Worm (Caenorhabditis elegans) whole organism, young adult: ENCODE data around the gene gcn-1.

ENCODE experiments used
- C06A6.2 ChIP-seq: fragments of 200-800 bp; sonication (Bioruptor generic); conservative IDR thresholded peaks from 2 replicates; pipeline ENCODE4 v1.3.6; 2022; ENCODE audit warnings: missing genetic modification characterization, missing compliant biosample characterization
- F23B12.7 ChIP-seq: sonication (generic microtip); optimal IDR thresholded peaks from 2 replicates; lab custom pipeline; 2017; ENCODE audit warnings: missing genetic modification characterization, mild to moderate bottlenecking, missing compliant biosample characterization, antibody characterized with exemption, moderate library complexity; ENCODE audit not compliant: insufficient read depth
- F57A8.1 ChIP-seq: fragments of 200-800 bp; sonication (Bioruptor generic); optimal IDR thresholded peaks from 2 replicates; lab custom pipeline; 2018; ENCODE audit warnings: mild to moderate bottlenecking, missing genetic modification characterization, moderate library complexity, missing compliant biosample characterization
- T07F8.4 ChIP-seq: sonication (generic microtip); optimal IDR thresholded peaks from 2 replicates; lab custom pipeline; 2016; ENCODE audit warnings: mild to moderate bottlenecking, missing genetic modification characterization, moderate library complexity, missing compliant biosample characterization
- Y53G8AR.9 ChIP-seq: fragments of 200-800 bp; sonication (Bioruptor generic); conservative IDR thresholded peaks from 2 replicates; pipeline ENCODE4 v1.3.6; 2022; ENCODE audit warnings: missing genetic modification reagents, missing genetic modification characterization, missing compliant biosample characterization
- Y56A3A.18 ChIP-seq: fragments of 200-800 bp; sonication (Bioruptor generic); IDR thresholded peaks from 2 replicates; pipeline ENCODE4 v1.3.6; 2022; ENCODE audit warnings: missing genetic modification reagents, missing genetic modification characterization, missing compliant biosample characterization
- Y95B8A.8 ChIP-seq: fragments of 200-800 bp; sonication (Bioruptor generic); IDR thresholded peaks from 2 replicates; pipeline ENCODE4 v1.3.6; 2022; ENCODE audit warnings: missing genetic modification reagents, missing genetic modification characterization, missing compliant biosample characterization
- ama-1 ChIP-seq, 3 experiments: fragments of 150-350 bp in 1 of 3; sonication (generic microtip) in 2 of 3; optimal IDR thresholded peaks; 2 replicates each; lab custom pipeline; 2014 to 2018; ENCODE audit warnings: missing biosample characterization in 2 of 3, missing genetic modification characterization in 2 of 3, missing genetic modification reagents in 2 of 3
- aptf-3 ChIP-seq: fragments of 200-800 bp; sonication (Bioruptor generic); IDR thresholded peaks from 2 replicates; pipeline ENCODE4 v1.3.6; 2022; ENCODE audit warnings: missing genetic modification characterization, missing compliant biosample characterization
- bed-1 ChIP-seq: fragments of 200-800 bp; sonication (Bioruptor generic); IDR thresholded peaks from 2 replicates; pipeline ENCODE4 v1.3.6; 2022; ENCODE audit warnings: missing genetic modification reagents, missing genetic modification characterization, missing compliant biosample characterization
- cebp-2 ChIP-seq: fragments of 200-800 bp; sonication (Bioruptor generic); IDR thresholded peaks from 2 replicates; pipeline ENCODE4 v1.3.6; 2022; ENCODE audit warnings: missing genetic modification characterization, missing compliant biosample characterization
- ceh-40 ChIP-seq: fragments of 200-800 bp; sonication (Bioruptor generic); IDR thresholded peaks from 2 replicates; pipeline ENCODE4 v1.3.6; 2022; ENCODE audit warnings: missing genetic modification characterization, missing compliant biosample characterization
- dpff-1 ChIP-seq: sonication (generic microtip); optimal IDR thresholded peaks from 2 replicates; lab custom pipeline; 2017; ENCODE audit warnings: mild to moderate bottlenecking, missing genetic modification characterization, missing compliant biosample characterization
- egrh-3 ChIP-seq: fragments of 200-800 bp; sonication (Bioruptor generic); IDR thresholded peaks from 2 replicates; pipeline ENCODE4 v1.3.6; 2022; ENCODE audit warnings: missing genetic modification reagents, missing genetic modification characterization, missing compliant biosample characterization
- hmg-20 ChIP-seq: fragments of 200-800 bp; sonication (Bioruptor generic); IDR thresholded peaks from 2 replicates; pipeline ENCODE4 v1.3.6; 2022; ENCODE audit warnings: missing genetic modification reagents, missing genetic modification characterization, missing compliant biosample characterization
- hsf-1 ChIP-seq: fragments of 200-800 bp; sonication (Bioruptor generic); IDR thresholded peaks from 2 replicates; pipeline ENCODE4 v1.3.6; 2022; ENCODE audit warnings: missing genetic modification reagents, missing genetic modification characterization, missing compliant biosample characterization
- lin-40 ChIP-seq: sonication (generic microtip); optimal IDR thresholded peaks from 2 replicates; lab custom pipeline; 2016; ENCODE audit warnings: missing genetic modification characterization, mild to moderate bottlenecking, missing compliant biosample characterization, missing genotype, missing genetic modification reagents
- lir-1 ChIP-seq: fragments of 200-800 bp; sonication (Bioruptor generic); conservative IDR thresholded peaks from 2 replicates; pipeline ENCODE4 v1.3.6; 2022; ENCODE audit warnings: missing genetic modification reagents, missing genetic modification characterization, missing compliant biosample characterization
- lsl-1 ChIP-seq: fragments of 200-800 bp; sonication (Bioruptor generic); optimal IDR thresholded peaks from 2 replicates; lab custom pipeline; 2018; ENCODE audit warnings: mild to moderate bottlenecking, missing genetic modification characterization, moderate library complexity, missing compliant biosample characterization
- mes-4 ChIP-seq: sonication (generic microtip); optimal IDR thresholded peaks from 2 replicates; lab custom pipeline; 2016; ENCODE audit warnings: missing genotype, missing genetic modification characterization, missing compliant biosample characterization
- nfya-1 ChIP-seq: sonication (generic microtip); optimal IDR thresholded peaks from 2 replicates; lab custom pipeline; 2017; ENCODE audit warnings: antibody characterized with exemption, missing compliant biosample characterization, missing genetic modification characterization, borderline replicate concordance; ENCODE audit not compliant: insufficient read depth
- nfya-2 ChIP-seq: fragments of 200-800 bp; sonication (Bioruptor generic); IDR thresholded peaks from 2 replicates; pipeline ENCODE4 v1.3.6; 2022; ENCODE audit warnings: missing genetic modification reagents, missing genetic modification characterization, missing compliant biosample characterization
- nhr-27 ChIP-seq: fragments of 200-800 bp; sonication (Bioruptor generic); optimal IDR thresholded peaks from 2 replicates; lab custom pipeline; 2018; ENCODE audit warnings: mild to moderate bottlenecking, missing genetic modification characterization, moderate library complexity, missing compliant biosample characterization
- nhr-80 ChIP-seq: sonication (generic microtip); optimal IDR thresholded peaks from 2 replicates; lab custom pipeline; 2016; ENCODE audit warnings: missing genetic modification characterization, missing compliant biosample characterization
- pha-4 ChIP-seq: fragments of 150-350 bp; sonication (generic microtip); optimal IDR thresholded peaks from 2 replicates; lab custom pipeline; 2014; ENCODE audit warnings: missing biosample characterization, missing genetic modification reagents, missing genetic modification characterization
- rcor-1 ChIP-seq: fragments of 200-800 bp; sonication (Bioruptor generic); IDR thresholded peaks from 2 replicates; pipeline ENCODE4 v1.3.6; 2022; ENCODE audit warnings: missing genetic modification reagents, missing genetic modification characterization, missing compliant biosample characterization
- rpc-1 ChIP-seq, 2 experiments: fragments of 150-350 bp in 1 of 2; sonication (generic microtip) in 1 of 2; optimal IDR thresholded peaks; 2 replicates each; lab custom pipeline; 2014 to 2018; ENCODE audit warnings: missing biosample characterization in 1 of 2, missing genetic modification characterization in 1 of 2, missing genetic modification reagents in 1 of 2, missing genotype in 1 of 2
- snpc-1.3 ChIP-seq: sonication (generic microtip); optimal IDR thresholded peaks from 2 replicates; lab custom pipeline; 2017; ENCODE audit warnings: missing genetic modification characterization, mild to moderate bottlenecking, missing compliant biosample characterization, antibody characterized with exemption, moderate library complexity, missing genotype, missing genetic modification reagents; ENCODE audit not compliant: insufficient read depth
- snpc-3.4 ChIP-seq: sonication (generic microtip); optimal IDR thresholded peaks from 2 replicates; lab custom pipeline; 2017; ENCODE audit warnings: missing genetic modification characterization, mild to moderate bottlenecking, missing compliant biosample characterization, antibody characterized with exemption, moderate library complexity, missing genotype, missing genetic modification reagents
- tbp1 ChIP-seq: fragments of 200-800 bp; sonication (Bioruptor generic); optimal IDR thresholded peaks from 2 replicates; lab custom pipeline; 2018; ENCODE audit warnings: mild to moderate bottlenecking, missing genetic modification characterization, missing compliant biosample characterization
- tbx-9 ChIP-seq: sonication (generic microtip); optimal IDR thresholded peaks from 2 replicates; lab custom pipeline; 2016; ENCODE audit warnings: borderline replicate concordance, missing genetic modification characterization, inconsistent platforms, missing compliant biosample characterization
- tlf-1 ChIP-seq: fragments of 200-800 bp; sonication (Bioruptor generic); optimal IDR thresholded peaks from 2 replicates; lab custom pipeline; 2018; ENCODE audit warnings: mild to moderate bottlenecking, missing genetic modification characterization, missing compliant biosample characterization
- unc-62 ChIP-seq: fragments of 150-350 bp; optimal IDR thresholded peaks from 2 replicates; lab custom pipeline; 2014; ENCODE audit warnings: missing biosample characterization, missing genetic modification reagents, missing genetic modification characterization
- xnd-1 ChIP-seq: sonication (generic microtip); optimal IDR thresholded peaks from 2 replicates; lab custom pipeline; 2016; ENCODE audit warnings: missing genotype, missing genetic modification reagents, missing genetic modification characterization, missing compliant biosample characterization
- zfh-2 ChIP-seq: fragments of 200-800 bp; sonication (Bioruptor generic); conservative IDR thresholded peaks from 2 replicates; pipeline ENCODE4 v1.3.6; 2022; ENCODE audit warnings: missing genetic modification reagents, missing genetic modification characterization, missing compliant biosample characterization
- ztf-18 ChIP-seq: sonication (generic microtip); optimal IDR thresholded peaks from 2 replicates; lab custom pipeline; 2016; ENCODE audit warnings: missing genotype, mild to moderate bottlenecking, missing genetic modification characterization, missing compliant biosample characterization
- ztf-28 ChIP-seq: fragments of 200-800 bp; sonication (Bioruptor generic); IDR thresholded peaks from 2 replicates; pipeline ENCODE4 v1.3.6; 2022; ENCODE audit warnings: missing genetic modification reagents, missing genetic modification characterization, missing compliant biosample characterization
- ztf-3 ChIP-seq: fragments of 200-800 bp; sonication (Bioruptor generic); optimal IDR thresholded peaks from 2 replicates; lab custom pipeline; 2018; ENCODE audit warnings: mild to moderate bottlenecking, missing genetic modification characterization, missing compliant biosample characterization

gcn-1 gene

ce11 chrIII:2133928-2134327 lies 17.8 kb upstream of the gcn-1 start (continued):
- no peak for TF ChIP-seq nhr-27
- TF ChIP-seq rcor-1 (GFP tag; lab: Robert Waterston, UW), result no peak

DNA sequence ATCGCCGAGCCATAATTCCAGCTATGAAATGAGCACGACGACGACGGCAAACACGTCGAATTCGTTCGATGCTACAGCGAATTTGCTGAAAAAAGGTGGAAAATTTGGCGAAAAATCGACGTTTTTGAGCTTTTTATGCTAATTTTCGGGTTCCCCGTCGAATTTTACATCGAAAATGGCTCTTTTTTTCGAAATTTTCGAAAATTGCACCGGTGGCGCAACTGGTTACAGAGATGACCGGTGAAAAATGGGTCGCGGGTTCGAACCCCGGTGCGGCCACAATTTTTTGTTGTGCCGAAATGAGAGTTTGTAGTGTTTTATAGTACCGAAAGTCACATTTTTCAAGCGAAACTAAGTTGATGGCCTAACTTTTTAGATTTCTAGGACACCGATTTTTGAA lies 14.3 kb upstream of the gcn-1 start:
- TF ChIP-seq zfh-2 (GFP tag; lab: Robert Waterston, UW), result 0 out of 2 replicates have a peak, but pooled peaks have one; percentile 3
- TF ChIP-seq T07F8.4 (tag; lab: Kevin White, UChicago), result no peak
- no peak for TF ChIP-seq mes-4 (tag; lab: Kevin White, UChicago)
- TF ChIP-seq Y95B8A.8 (GFP tag; lab: Robert Waterston, UW), result no peak
- no peak for TF ChIP-seq F57A8.1 (GFP tag; lab: Kevin White, UChicago)
- peak; percentile 70 for TF ChIP-seq tbp1 (GFP tag; lab: Kevin White, UChicago)
- TF ChIP-seq nfya-2 (GFP tag; lab: Robert Waterston, UW), result no peak
- TF ChIP-seq ztf-3, result no peak
- no peak for TF ChIP-seq egrh-3 (GFP tag; lab: Robert Waterston, UW)
- no peak for TF ChIP-seq cebp-2
- no peak for TF ChIP-seq dpff-1
- no peak for TF ChIP-seq Y56A3A.18 (GFP tag; lab: Robert Waterston, UW)
- no peak for TF ChIP-seq ztf-28 (GFP tag; lab: Robert Waterston, UW)
- TF ChIP-seq aptf-3 (GFP tag; lab: Robert Waterston, UW), result no peak
- no peak for TF ChIP-seq ztf-18 (tag; lab: Kevin White, UChicago)
- no peak for TF ChIP-seq rpc-1 (optimal IDR thresholded peaks at IDR 0.05; lab: Kevin White, UChicago)
- TF ChIP-seq rpc-1 (tag; optimal IDR thresholded peaks at IDR 0.05; lab: Kevin White, UChicago), result peak; percentile 53
- TF ChIP-seq, all 124 proteins: peak for 3

DNA sequence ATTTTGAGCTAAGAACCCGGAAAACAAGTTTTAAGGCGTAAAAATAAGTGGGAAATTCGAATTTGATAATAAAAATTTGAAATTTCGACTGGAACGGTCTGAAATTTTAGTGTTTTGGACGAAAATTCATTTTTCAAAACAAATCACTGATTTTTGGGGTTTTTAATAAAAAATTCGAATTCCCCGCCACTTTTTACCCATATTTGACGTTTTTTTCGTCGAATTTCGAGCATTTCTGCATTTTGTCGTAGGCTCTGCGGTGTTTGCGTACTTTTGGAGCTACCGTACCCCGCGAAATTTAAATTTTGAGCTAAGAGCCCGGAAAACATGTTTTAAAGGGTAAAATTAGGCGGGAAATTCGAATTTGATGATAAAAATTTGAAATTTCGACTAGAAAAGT lies 1.2 kb upstream of the gcn-1 start:
- TF ChIP-seq lsl-1 (GFP tag; lab: Kevin White, UChicago) (peak; percentile 30), tlf-1 (GFP tag; lab: Kevin White, UChicago) (no peak), lir-1 (no peak)

DNA sequence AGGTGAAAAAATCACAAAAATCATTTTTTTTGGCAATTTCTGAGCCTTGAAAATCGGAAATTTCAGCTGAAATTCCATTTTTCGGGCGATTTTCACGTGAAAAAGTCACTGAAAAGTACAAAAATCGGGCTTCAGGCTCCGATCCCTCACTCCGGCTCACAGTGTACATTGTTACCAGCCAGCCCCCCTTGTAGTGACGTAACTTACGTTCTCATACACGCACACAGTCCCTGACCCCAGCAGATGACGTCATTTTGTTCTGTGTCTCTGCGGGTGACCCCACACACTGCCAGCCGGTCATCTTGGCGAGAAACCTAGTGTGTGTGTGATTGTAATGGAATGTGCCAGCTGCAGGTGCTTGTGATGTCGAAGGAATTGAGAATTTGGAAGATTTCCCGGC lies 7.4 kb downstream of the gcn-1 start:
- no peak for TF ChIP-seq ama-1 (optimal IDR thresholded peaks at IDR 0.05; lab: Kevin White, UChicago)
- no peak for TF ChIP-seq ama-1 (GFP tag; optimal IDR thresholded peaks at IDR 0.05; lab: Kevin White, UChicago)
- no peak for TF ChIP-seq snpc-3.4
- TF ChIP-seq xnd-1 (tag; lab: Kevin White, UChicago), result no peak
- no peak for TF ChIP-seq hsf-1 (GFP tag; lab: Robert Waterston, UW)
- no peak for TF ChIP-seq pha-4 (tag; lab: Kevin White, UChicago)
- TF ChIP-seq lin-40 (tag; lab: Kevin White, UChicago), result no peak

DNA sequence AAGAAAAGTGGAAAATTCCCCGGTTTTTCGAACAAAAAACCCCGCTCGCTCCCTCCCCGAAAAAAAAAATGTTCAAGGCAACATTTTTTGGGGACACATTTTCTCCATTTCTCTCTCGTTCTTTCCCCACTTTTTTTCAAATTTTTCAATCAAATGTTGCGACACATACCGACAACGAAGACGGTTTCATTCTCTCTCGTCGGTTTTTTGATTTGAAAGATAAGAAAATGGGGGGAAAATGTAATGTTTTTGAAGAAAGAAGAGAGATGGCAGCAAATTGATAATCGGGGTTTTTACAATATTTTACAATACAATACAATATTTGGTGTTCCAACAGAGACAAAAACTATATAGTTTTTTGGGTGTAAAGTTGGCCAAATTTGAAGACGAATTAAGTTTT lies 17.7 kb downstream of the gcn-1 start:
- TF ChIP-seq nhr-80 (tag; lab: Kevin White, UChicago) (peak; percentile 77), nfya-1 (tag; lab: Kevin White, UChicago) (no peak), C06A6.2 (GFP tag; lab: Robert Waterston, UW) (no peak), snpc-1.3 (tag; lab: Kevin White, UChicago) (no peak), F23B12.7 (tag; lab: Kevin White, UChicago) (peak; percentile 84), unc-62 (no peak), bed-1 (GFP tag; lab: Robert Waterston, UW) (no peak), Y53G8AR.9 (GFP tag; lab: Robert Waterston, UW) (no peak), hmg-20 (no peak), ceh-40 (GFP tag; lab: Robert Waterston, UW) (no peak), tbx-9 (tag; lab: Kevin White, UChicago) (no peak)
